Fruit fly (Drosophila melanogaster): ENCODE results near the gene CG2218.

DNA sequence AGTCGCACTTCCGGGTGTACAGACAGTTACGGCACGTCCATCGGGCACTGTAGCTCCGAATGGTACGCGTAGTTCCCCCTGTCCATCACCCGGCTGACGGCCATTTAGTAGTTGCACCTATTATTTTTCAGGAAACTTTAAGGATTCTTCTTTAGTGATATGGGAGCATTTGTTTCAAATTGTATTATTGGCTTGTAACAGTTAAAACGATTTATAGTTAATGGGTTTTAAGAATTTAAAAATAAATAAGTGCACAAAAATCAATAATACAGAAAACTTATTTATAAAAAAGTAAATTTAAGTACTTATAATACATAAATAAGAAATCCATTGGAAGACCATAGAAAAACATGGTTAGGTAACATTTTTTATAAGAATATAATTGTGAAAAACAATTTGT is 5.2 kb downstream of the CG2218 start, which contains the start of the genes CG2217 and CG42740:
- TF ChIP-seq Hr39 (GFP tag; optimal IDR thresholded peaks at IDR 0.05) (no peak), CG1621 (tag; optimal IDR thresholded peaks at IDR 0.05) (no peak), CG9139 (GFP tag; optimal IDR thresholded peaks at IDR 0.05) (no peak), eg (GFP tag; IDR thresholded peaks at IDR 0.05) (no peak), CG3919 (GFP tag; optimal IDR thresholded peaks at IDR 0.05) (no peak), esn (GFP tag; optimal IDR thresholded peaks at IDR 0.05) (no peak)
